Worm (Caenorhabditis elegans) whole organism, mixed stage, embryonic: ENCODE measurements around the gene T04F8.2.

Experiments used
- M03D4.4 ChIP-seq: sonication (generic microtip); optimal IDR thresholded peaks from 2 replicates; lab custom pipeline; 2017; ENCODE audit warnings: mild to moderate bottlenecking, missing genetic modification characterization, missing compliant biosample characterization
- bed-3 ChIP-seq: fragments of 200-800 bp; sonication (Bioruptor generic); optimal IDR thresholded peaks from 3 replicates; lab custom pipeline; 2018; ENCODE audit warnings: mild to moderate bottlenecking, missing genetic modification characterization, moderate library complexity, missing compliant biosample characterization
- blmp-1 ChIP-seq: fragments of 150-350 bp; optimal IDR thresholded peaks from 2 replicates; lab custom pipeline; 2014; ENCODE audit warnings: missing biosample characterization, missing genetic modification characterization
- ceh-39 ChIP-seq: fragments of 150-350 bp; optimal IDR thresholded peaks from 2 replicates; lab custom pipeline; 2014; ENCODE audit warnings: missing biosample characterization, missing genetic modification characterization
- ceh-43 ChIP-seq: fragments of 200-800 bp; sonication (Bioruptor generic); optimal IDR thresholded peaks from 2 replicates; lab custom pipeline; 2018; ENCODE audit warnings: mild to moderate bottlenecking, missing genetic modification characterization, moderate library complexity, missing compliant biosample characterization
- ceh-83 ChIP-seq: fragments of 200-800 bp; sonication (Bioruptor generic); optimal IDR thresholded peaks from 2 replicates; lab custom pipeline; 2018; ENCODE audit warnings: mild to moderate bottlenecking, missing genetic modification characterization, missing compliant biosample characterization
- ces-1 ChIP-seq: fragments of 150-350 bp; optimal IDR thresholded peaks from 2 replicates; lab custom pipeline; 2014; ENCODE audit warnings: missing biosample characterization, missing genetic modification reagents, missing genetic modification characterization
- cnd-1 ChIP-seq: fragments of 200-800 bp; sonication (Bioruptor generic); optimal IDR thresholded peaks from 2 replicates; lab custom pipeline; 2018; ENCODE audit warnings: mild to moderate bottlenecking, missing genetic modification characterization, missing compliant biosample characterization
- drap-1 ChIP-seq: fragments of 200-800 bp; sonication (Bioruptor generic); optimal IDR thresholded peaks from 3 replicates; lab custom pipeline; 2018; ENCODE audit warnings: mild to moderate bottlenecking, missing genetic modification characterization, missing compliant biosample characterization
- elt-1 ChIP-seq: sonication (generic microtip); optimal IDR thresholded peaks from 2 replicates; lab custom pipeline; 2017; ENCODE audit warnings: missing genetic modification characterization, mild to moderate bottlenecking, missing compliant biosample characterization, antibody characterized with exemption, moderate library complexity, borderline replicate concordance; ENCODE audit not compliant: insufficient read depth
- elt-3 ChIP-seq: fragments of 150-350 bp; optimal IDR thresholded peaks from 2 replicates; lab custom pipeline; 2014; ENCODE audit warnings: missing biosample characterization, missing genetic modification characterization
- flh-1 ChIP-seq: fragments of 200-800 bp; sonication (Bioruptor generic); optimal IDR thresholded peaks from 2 replicates; lab custom pipeline; 2018; ENCODE audit warnings: mild to moderate bottlenecking, missing genetic modification characterization, moderate library complexity, missing compliant biosample characterization
- ham-2 ChIP-seq: fragments of 200-800 bp; sonication (Bioruptor generic); optimal IDR thresholded peaks from 2 replicates; lab custom pipeline; 2018; ENCODE audit warnings: mild to moderate bottlenecking, missing genetic modification characterization, missing compliant biosample characterization
- hlh-1 ChIP-seq: fragments of 150-350 bp; optimal IDR thresholded peaks from 2 replicates; lab custom pipeline; 2014; ENCODE audit warnings: missing biosample characterization, missing genetic modification reagents, missing genetic modification characterization
- lin-13 ChIP-seq: fragments of 150-350 bp; optimal IDR thresholded peaks from 2 replicates; lab custom pipeline; 2014; ENCODE audit warnings: missing biosample characterization, missing genetic modification characterization
- lin-32 ChIP-seq: fragments of 200-800 bp; sonication (Bioruptor generic); optimal IDR thresholded peaks from 2 replicates; lab custom pipeline; 2018; ENCODE audit warnings: mild to moderate bottlenecking, missing genetic modification characterization, missing compliant biosample characterization
- lsy-2 ChIP-seq: fragments of 150-350 bp; optimal IDR thresholded peaks from 2 replicates; lab custom pipeline; 2014; ENCODE audit warnings: missing biosample characterization, missing genetic modification characterization
- mab-5 ChIP-seq: fragments of 150-350 bp; optimal IDR thresholded peaks from 2 replicates; lab custom pipeline; 2014; ENCODE audit warnings: missing biosample characterization, missing genetic modification characterization
- mep-1 ChIP-seq: fragments of 150-350 bp; optimal IDR thresholded peaks from 2 replicates; lab custom pipeline; 2017; ENCODE audit warnings: missing biosample characterization, missing genetic modification reagents, missing genetic modification characterization, inconsistent platforms
- mls-2 ChIP-seq: sonication (generic microtip); optimal IDR thresholded peaks from 2 replicates; lab custom pipeline; 2016; ENCODE audit warnings: mild to moderate bottlenecking, missing genetic modification characterization, moderate library complexity, missing compliant biosample characterization
- nhr-12 ChIP-seq: fragments of 150-350 bp; optimal IDR thresholded peaks from 2 replicates; lab custom pipeline; 2014; ENCODE audit warnings: missing biosample characterization, missing genetic modification characterization
- nhr-2 ChIP-seq: fragments of 150-350 bp; optimal IDR thresholded peaks from 2 replicates; lab custom pipeline; 2014; ENCODE audit warnings: missing biosample characterization, missing genetic modification characterization
- nhr-237 ChIP-seq: fragments of 150-350 bp; optimal IDR thresholded peaks from 2 replicates; lab custom pipeline; 2014; ENCODE audit warnings: missing biosample characterization, missing genetic modification characterization
- nhr-28 ChIP-seq: fragments of 150-350 bp; optimal IDR thresholded peaks from 2 replicates; lab custom pipeline; 2014; ENCODE audit warnings: missing biosample characterization, missing genetic modification characterization
- nhr-76 ChIP-seq: sonication (generic microtip); optimal IDR thresholded peaks from 2 replicates; lab custom pipeline; 2017; ENCODE audit warnings: missing biosample characterization, missing genetic modification characterization
- pha-4 ChIP-seq: fragments of 150-350 bp; optimal IDR thresholded peaks from 2 replicates; lab custom pipeline; 2018; ENCODE audit warnings: missing biosample characterization, missing genetic modification reagents, missing genetic modification characterization
- sem-2 ChIP-seq: fragments of 200-800 bp; sonication (Bioruptor generic); optimal IDR thresholded peaks from 2 replicates; lab custom pipeline; 2018; ENCODE audit warnings: mild to moderate bottlenecking, missing genetic modification characterization, missing compliant biosample characterization
- snpc-4 ChIP-seq: fragments of 150-350 bp; optimal IDR thresholded peaks from 2 replicates; lab custom pipeline; 2014; ENCODE audit warnings: missing biosample characterization, missing genetic modification characterization
- sptf-1 ChIP-seq: sonication (generic microtip); optimal IDR thresholded peaks from 2 replicates; lab custom pipeline; 2017; ENCODE audit warnings: mild to moderate bottlenecking, missing genetic modification characterization, moderate library complexity, missing compliant biosample characterization
- tbx-8 ChIP-seq: fragments of 200-800 bp; sonication (Bioruptor generic); optimal IDR thresholded peaks from 2 replicates; lab custom pipeline; 2018; ENCODE audit warnings: mild to moderate bottlenecking, missing genetic modification characterization, moderate library complexity, missing compliant biosample characterization
- unc-120 ChIP-seq: sonication (generic microtip); optimal IDR thresholded peaks from 2 replicates; lab custom pipeline; 2017; ENCODE audit warnings: missing genetic modification characterization, missing compliant biosample characterization; ENCODE audit not compliant: poor library complexity, severe bottlenecking
- unc-39 ChIP-seq: fragments of 150-350 bp; optimal IDR thresholded peaks from 2 replicates; lab custom pipeline; 2014; ENCODE audit warnings: missing biosample characterization, missing genetic modification characterization
- unc-62 ChIP-seq: fragments of 150-350 bp; optimal IDR thresholded peaks from 2 replicates; lab custom pipeline; 2014; ENCODE audit warnings: missing biosample characterization, missing genetic modification reagents, missing genetic modification characterization
- zip-8 ChIP-seq: fragments of 150-350 bp; optimal IDR thresholded peaks from 2 replicates; lab custom pipeline; 2014; ENCODE audit warnings: missing biosample characterization, missing genetic modification characterization
- ztf-11 ChIP-seq: fragments of 150-350 bp; optimal IDR thresholded peaks from 2 replicates; lab custom pipeline; 2014; ENCODE audit warnings: missing biosample characterization, missing genetic modification characterization

The T04F8.2 gene

ce11 chrX:11665522-11666017 is 9.2 kb upstream of the T04F8.2 start:
- TF ChIP-seq cnd-1 (tag; lab: Kevin White, UChicago) = no peak
- TF ChIP-seq mab-5 (tag; lab: Kevin White, UChicago) = no peak
- no peak for TF ChIP-seq unc-62 (GFP tag; lab: Kevin White, UChicago)
- TF ChIP-seq lin-13 (tag; lab: Kevin White, UChicago) = no peak
- TF ChIP-seq elt-3 = no peak
- no peak for TF ChIP-seq elt-1 (tag; lab: Kevin White, UChicago)
- no peak for TF ChIP-seq pha-4
- TF ChIP-seq sem-2 (GFP tag; lab: Kevin White, UChicago) = no peak
- no peak for TF ChIP-seq nhr-28

DNA sequence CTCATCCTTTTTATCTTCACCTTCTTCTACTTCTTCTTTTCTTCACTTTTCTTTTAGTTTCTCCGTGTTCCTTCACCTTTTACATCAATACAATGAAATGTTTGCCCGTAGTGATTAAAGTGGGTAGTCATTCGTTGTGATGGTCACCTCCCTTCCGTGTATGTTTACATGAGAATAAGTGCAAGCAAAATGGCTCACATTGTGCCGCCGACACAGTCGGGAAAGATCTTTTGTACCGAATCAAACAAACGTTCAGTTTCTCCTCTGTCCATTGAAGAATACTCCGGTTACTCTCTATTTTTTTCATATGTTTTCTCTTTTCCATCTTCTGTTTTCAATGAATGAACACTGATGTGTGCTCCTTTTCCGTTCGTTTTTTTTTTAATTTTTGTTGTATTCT is 7.8 kb upstream of the T04F8.2 start:
- TF ChIP-seq lin-13 (tag; lab: Kevin White, UChicago) = no peak
- TF ChIP-seq unc-120 (tag; lab: Kevin White, UChicago) = no peak
- TF ChIP-seq pha-4 = peak; percentile 43
- TF ChIP-seq ztf-11 (tag; lab: Kevin White, UChicago) = no peak
- TF ChIP-seq sem-2 (GFP tag; lab: Kevin White, UChicago) = no peak

DNA sequence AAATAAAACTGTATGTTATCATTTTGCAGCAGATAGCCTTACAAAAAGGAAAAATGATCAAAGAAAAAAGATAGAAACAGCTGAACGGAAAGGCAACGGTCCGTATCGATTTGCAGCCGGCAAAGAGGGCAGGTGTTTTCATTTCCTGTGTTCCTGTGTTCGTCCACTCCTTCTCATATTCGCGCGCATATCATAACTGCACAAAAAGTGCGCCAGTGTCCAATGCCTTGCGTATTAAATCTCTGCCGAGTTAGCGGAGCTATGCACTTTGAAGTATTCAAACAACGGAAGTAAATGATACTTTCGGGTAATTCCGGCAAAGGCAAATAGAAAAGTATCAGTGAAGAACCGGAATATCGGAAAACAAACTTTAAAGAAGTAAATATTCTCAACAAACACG is 6.2 kb upstream of the T04F8.2 start:
- TF ChIP-seq mab-5 (tag; lab: Kevin White, UChicago) = no peak
- no peak for TF ChIP-seq hlh-1 (tag; lab: Kevin White, UChicago)
- TF ChIP-seq ztf-11 (tag; lab: Kevin White, UChicago) = no peak
- TF ChIP-seq bed-3 = no peak
- TF ChIP-seq elt-1 (tag; lab: Kevin White, UChicago) = no peak
- no peak for TF ChIP-seq pha-4
- no peak for TF ChIP-seq sem-2 (GFP tag; lab: Kevin White, UChicago)
- TF ChIP-seq nhr-76 = no peak
- TF ChIP-seq drap-1 (GFP tag; lab: Kevin White, UChicago) = peak; percentile 7
- no peak for TF ChIP-seq nhr-2 (tag; lab: Kevin White, UChicago)
- TF ChIP-seq ces-1 (GFP tag; lab: Kevin White, UChicago) = no peak
- TF ChIP-seq blmp-1 (tag; lab: Kevin White, UChicago) = no peak
- TF ChIP-seq zip-8 = no peak
- no peak for TF ChIP-seq nhr-12 (tag; lab: Kevin White, UChicago)
- TF ChIP-seq lsy-2 (tag; lab: Kevin White, UChicago) = no peak
- no peak for TF ChIP-seq flh-1 (GFP tag; lab: Kevin White, UChicago)
- no peak for TF ChIP-seq nhr-237
- no peak for TF ChIP-seq unc-62 (GFP tag; lab: Kevin White, UChicago)
- TF ChIP-seq ham-2 (GFP tag; lab: Kevin White, UChicago) = no peak
- TF ChIP-seq M03D4.4 = peak; percentile 60
- peak; percentile 70 for TF ChIP-seq mep-1 (tag; lab: Kevin White, UChicago)
- no peak for TF ChIP-seq sptf-1
- TF ChIP-seq snpc-4 (tag; lab: Kevin White, UChicago) = no peak
- TF ChIP-seq unc-39 (tag; lab: Kevin White, UChicago) = no peak
- TF ChIP-seq ceh-43 (GFP tag; lab: Kevin White, UChicago) = no peak
- TF ChIP-seq lin-32 (GFP tag; lab: Kevin White, UChicago) = peak; percentile 22
- peak; percentile 55 for TF ChIP-seq cnd-1 (tag; lab: Kevin White, UChicago)
- no peak for TF ChIP-seq mls-2
- no peak for TF ChIP-seq tbx-8 (GFP tag; lab: Kevin White, UChicago)
- no peak for TF ChIP-seq elt-3
- TF ChIP-seq unc-120 (tag; lab: Kevin White, UChicago) = no peak
- TF ChIP-seq nhr-28 = no peak
- TF ChIP-seq lin-13 (tag; lab: Kevin White, UChicago) = peak; percentile 72
- no peak for TF ChIP-seq ceh-83 (GFP tag; lab: Kevin White, UChicago)
- peak; percentile 46 for TF ChIP-seq ceh-39 (tag; lab: Kevin White, UChicago)

ce11 chrX:11662069-11662468 is 5.7 kb upstream of the T04F8.2 start:
- TF ChIP-seq sptf-1 (no peak), nhr-2 (tag; lab: Kevin White, UChicago) (no peak), snpc-4 (tag; lab: Kevin White, UChicago) (no peak), ces-1 (GFP tag; lab: Kevin White, UChicago) (no peak), ceh-83 (GFP tag; lab: Kevin White, UChicago) (no peak), ceh-43 (GFP tag; lab: Kevin White, UChicago) (no peak), sem-2 (GFP tag; lab: Kevin White, UChicago) (no peak), nhr-76 (no peak)
